Worm (Caenorhabditis elegans) whole organism, late embryonic: ENCODE data around the gene rtfo-1.

Source experiments
- C08G9.2 ChIP-seq: sonication (generic microtip); optimal IDR thresholded peaks from 2 replicates; lab custom pipeline; 2016; ENCODE audit warnings: mild to moderate bottlenecking, missing genetic modification characterization, moderate library complexity, missing compliant biosample characterization
- C38D4.7 ChIP-seq: fragments of 200-800 bp; sonication (Bioruptor generic); optimal IDR thresholded peaks from 2 replicates; lab custom pipeline; 2018; ENCODE audit warnings: mild to moderate bottlenecking, missing genetic modification characterization, moderate library complexity, missing compliant biosample characterization
- F13H6.1 ChIP-seq: sonication (generic microtip); optimal IDR thresholded peaks from 2 replicates; lab custom pipeline; 2016; ENCODE audit warnings: missing genetic modification characterization, missing compliant biosample characterization
- ahr-1 ChIP-seq: sonication (generic microtip); optimal IDR thresholded peaks from 2 replicates; lab custom pipeline; 2016; ENCODE audit warnings: missing genetic modification characterization, missing compliant biosample characterization
- ceh-18 ChIP-seq: sonication (generic microtip); optimal IDR thresholded peaks from 2 replicates; lab custom pipeline; 2016; ENCODE audit warnings: missing genetic modification characterization, missing compliant biosample characterization
- ceh-19 ChIP-seq: fragments of 200-800 bp; sonication (Bioruptor generic); optimal IDR thresholded peaks from 2 replicates; lab custom pipeline; 2018; ENCODE audit warnings: mild to moderate bottlenecking, missing genetic modification characterization, missing compliant biosample characterization
- ceh-2 ChIP-seq: sonication (generic microtip); optimal IDR thresholded peaks from 2 replicates; lab custom pipeline; 2016; ENCODE audit warnings: missing genotype, missing genetic modification characterization, missing compliant biosample characterization
- ceh-22 ChIP-seq: sonication (generic microtip); optimal IDR thresholded peaks from 2 replicates; lab custom pipeline; 2017; ENCODE audit warnings: missing biosample characterization, missing genetic modification characterization
- ceh-24 ChIP-seq: sonication (generic microtip); optimal IDR thresholded peaks from 2 replicates; lab custom pipeline; 2016; ENCODE audit warnings: mild to moderate bottlenecking, missing genetic modification characterization, missing compliant biosample characterization
- ceh-30 ChIP-seq: fragments of 150-350 bp; optimal IDR thresholded peaks from 2 replicates; lab custom pipeline; 2014; ENCODE audit warnings: missing biosample characterization, missing genetic modification characterization
- ceh-34 ChIP-seq: sonication (generic microtip); optimal IDR thresholded peaks from 2 replicates; lab custom pipeline; 2016; ENCODE audit warnings: mild to moderate bottlenecking, missing genetic modification characterization, missing compliant biosample characterization
- ceh-45 ChIP-seq: fragments of 200-800 bp; sonication (Bioruptor generic); IDR thresholded peaks from 2 replicates; pipeline ENCODE4 v1.3.6; 2022; ENCODE audit warnings: missing genetic modification reagents, missing genetic modification characterization, missing compliant biosample characterization
- ceh-6 ChIP-seq: fragments of 200-800 bp; sonication (Bioruptor generic); optimal IDR thresholded peaks from 2 replicates; lab custom pipeline; 2018; ENCODE audit warnings: mild to moderate bottlenecking, missing genetic modification characterization, missing compliant biosample characterization
- ceh-9 ChIP-seq: sonication (generic microtip); optimal IDR thresholded peaks from 2 replicates; lab custom pipeline; 2016; ENCODE audit warnings: mild to moderate bottlenecking, missing genetic modification characterization, inconsistent platforms, missing compliant biosample characterization
- che-1 ChIP-seq: sonication (generic microtip); optimal IDR thresholded peaks from 2 replicates; lab custom pipeline; 2016; ENCODE audit warnings: mild to moderate bottlenecking, missing genetic modification characterization, missing compliant biosample characterization
- dve-1 ChIP-seq: sonication (generic microtip); optimal IDR thresholded peaks from 2 replicates; lab custom pipeline; 2017; ENCODE audit warnings: antibody characterized with exemption, mild to moderate bottlenecking, missing genetic modification characterization, missing compliant biosample characterization
- elt-4 ChIP-seq: sonication (generic microtip); optimal IDR thresholded peaks from 2 replicates; lab custom pipeline; 2016; ENCODE audit warnings: missing genetic modification characterization, missing compliant biosample characterization
- ets-4 ChIP-seq: sonication (generic microtip); optimal IDR thresholded peaks from 2 replicates; lab custom pipeline; 2016; ENCODE audit warnings: missing genetic modification characterization, missing compliant biosample characterization
- eyg-1 ChIP-seq: sonication (generic microtip); optimal IDR thresholded peaks from 2 replicates; lab custom pipeline; 2016; ENCODE audit warnings: missing genotype, missing genetic modification characterization, missing compliant biosample characterization
- fkh-10 ChIP-seq: fragments of 150-350 bp; optimal IDR thresholded peaks from 2 replicates; lab custom pipeline; 2014; ENCODE audit warnings: missing biosample characterization, missing genetic modification reagents, missing genetic modification characterization
- gmeb-2 ChIP-seq: sonication (generic microtip); optimal IDR thresholded peaks from 2 replicates; lab custom pipeline; 2016; ENCODE audit warnings: missing genetic modification characterization, inconsistent platforms, missing compliant biosample characterization
- hlh-13 ChIP-seq: fragments of 200-800 bp; sonication (Bioruptor generic); optimal IDR thresholded peaks from 2 replicates; lab custom pipeline; 2018; ENCODE audit warnings: mild to moderate bottlenecking, missing genetic modification characterization, missing compliant biosample characterization
- hlh-6 ChIP-seq: sonication (generic microtip); optimal IDR thresholded peaks from 2 replicates; lab custom pipeline; 2016; ENCODE audit warnings: missing genotype, missing genetic modification characterization, missing compliant biosample characterization
- hlh-8 ChIP-seq: sonication (generic microtip); optimal IDR thresholded peaks from 2 replicates; lab custom pipeline; 2016; ENCODE audit warnings: missing genotype, missing genetic modification characterization, missing compliant biosample characterization
- madf-2 ChIP-seq: sonication (generic microtip); optimal IDR thresholded peaks from 2 replicates; lab custom pipeline; 2017; ENCODE audit warnings: missing genetic modification characterization, missing compliant biosample characterization
- mec-3 ChIP-seq: sonication (generic microtip); optimal IDR thresholded peaks from 2 replicates; lab custom pipeline; 2016; ENCODE audit warnings: borderline replicate concordance, missing genetic modification characterization, missing compliant biosample characterization
- pag-3 ChIP-seq: sonication (generic microtip); optimal IDR thresholded peaks from 2 replicates; lab custom pipeline; 2016; ENCODE audit warnings: missing compliant biosample characterization, missing genetic modification characterization, borderline replicate concordance
- pat-9 ChIP-seq: fragments of 200-800 bp; sonication (Bioruptor generic); optimal IDR thresholded peaks from 2 replicates; lab custom pipeline; 2018; ENCODE audit warnings: mild to moderate bottlenecking, missing genetic modification characterization, moderate library complexity, missing compliant biosample characterization
- pha-2 ChIP-seq: sonication (generic microtip); optimal IDR thresholded peaks from 2 replicates; lab custom pipeline; 2017; ENCODE audit warnings: mild to moderate bottlenecking, missing genetic modification characterization, missing compliant biosample characterization
- pqm-1 ChIP-seq: sonication (generic microtip); optimal IDR thresholded peaks from 2 replicates; lab custom pipeline; 2016; ENCODE audit warnings: missing genetic modification characterization, missing compliant biosample characterization
- pros-1 ChIP-seq: fragments of 150-350 bp; optimal IDR thresholded peaks from 2 replicates; lab custom pipeline; 2014; ENCODE audit warnings: missing biosample characterization, missing genetic modification reagents, missing genetic modification characterization
- ref-2 ChIP-seq: sonication (generic microtip); optimal IDR thresholded peaks from 2 replicates; lab custom pipeline; 2016; ENCODE audit warnings: missing genetic modification characterization, missing compliant biosample characterization
- rnt-1 ChIP-seq: sonication (generic microtip); optimal IDR thresholded peaks from 2 replicates; lab custom pipeline; 2016; ENCODE audit warnings: missing genetic modification characterization, missing compliant biosample characterization
- sdc-2 ChIP-seq: sonication (generic microtip); optimal IDR thresholded peaks from 2 replicates; lab custom pipeline; 2016; ENCODE audit warnings: missing genotype, missing genetic modification characterization, missing compliant biosample characterization
- sox-2 ChIP-seq: fragments of 200-800 bp; sonication (Bioruptor generic); IDR thresholded peaks from 2 replicates; pipeline ENCODE4 v1.3.6; 2022; ENCODE audit warnings: missing genetic modification reagents, missing genetic modification characterization, missing compliant biosample characterization
- sox-4 ChIP-seq: sonication (generic microtip); optimal IDR thresholded peaks from 2 replicates; lab custom pipeline; 2017; ENCODE audit warnings: mild to moderate bottlenecking, missing genetic modification characterization, inconsistent platforms, missing compliant biosample characterization
- tbx-2 ChIP-seq: sonication (generic microtip); optimal IDR thresholded peaks from 2 replicates; lab custom pipeline; 2016; ENCODE audit warnings: missing genetic modification characterization, missing compliant biosample characterization
- tbx-7 ChIP-seq: sonication (generic microtip); optimal IDR thresholded peaks from 2 replicates; lab custom pipeline; 2016; ENCODE audit warnings: missing genotype, missing genetic modification characterization, missing compliant biosample characterization
- unc-42 ChIP-seq: sonication (generic microtip); optimal IDR thresholded peaks from 2 replicates; lab custom pipeline; 2016; ENCODE audit warnings: missing genotype, missing genetic modification characterization, missing compliant biosample characterization
- unc-86 ChIP-seq: sonication (generic microtip); optimal IDR thresholded peaks from 2 replicates; lab custom pipeline; 2016; ENCODE audit warnings: missing genetic modification characterization, missing compliant biosample characterization
- ztf-16 ChIP-seq: sonication (generic microtip); optimal IDR thresholded peaks from 2 replicates; lab custom pipeline; 2017; ENCODE audit warnings: missing genetic modification characterization, missing compliant biosample characterization

Gene rtfo-1

ce11 chrV:9630944-9631343, 48.5 kb upstream of the rtfo-1 start, which contains the start of gene T06E4.5:
TSS of gene T06E4.5 (plus strand) at chrV:9631244.
- no peak for TF ChIP-seq hlh-8
- no peak for TF ChIP-seq tbx-2 (tag; lab: Kevin White, UChicago)
- no peak for TF ChIP-seq ceh-30 (tag; lab: Kevin White, UChicago)
- TF ChIP-seq pros-1 (tag; lab: Kevin White, UChicago): no peak
- no peak for TF ChIP-seq rnt-1 (tag; lab: Kevin White, UChicago)
- no peak for TF ChIP-seq ceh-18 (tag; lab: Kevin White, UChicago)
- TF ChIP-seq tbx-7: no peak
- TF ChIP-seq unc-42: no peak
- no peak for TF ChIP-seq ref-2 (tag; lab: Kevin White, UChicago)
- no peak for TF ChIP-seq elt-4 (tag; lab: Kevin White, UChicago)
- no peak for TF ChIP-seq mec-3 (tag; lab: Kevin White, UChicago)
- TF ChIP-seq ceh-22 (tag; lab: Kevin White, UChicago): no peak
- TF ChIP-seq unc-86 (tag; lab: Kevin White, UChicago): no peak
- no peak for TF ChIP-seq C38D4.7
- TF ChIP-seq ceh-6: no peak
- no peak for TF ChIP-seq eyg-1 (tag; lab: Kevin White, UChicago)
- TF ChIP-seq C08G9.2: no peak
- no peak for TF ChIP-seq gmeb-2 (tag; lab: Kevin White, UChicago)
- no peak for TF ChIP-seq pat-9

- TF ChIP-seq hlh-13 (no peak), ahr-1 (tag; lab: Kevin White, UChicago) (no peak), ceh-19 (no peak), pag-3 (tag; lab: Kevin White, UChicago) (no peak), ceh-34 (tag; lab: Kevin White, UChicago) (no peak), sox-4 (tag; lab: Kevin White, UChicago) (no peak)
These were observed 48.1 kb upstream of the rtfo-1 start for ce11 chrV:9630542-9630941.

ce11 chrV:9629643-9630042, 47.2 kb upstream of the rtfo-1 start, which contains the start of gene col-146:
TSS of gene col-146 (plus strand) at chrV:9629943.
- no peak for TF ChIP-seq ref-2 (tag; lab: Kevin White, UChicago)

- no peak for TF ChIP-seq fkh-10 (GFP tag; lab: Kevin White, UChicago)
- TF ChIP-seq pros-1 (tag; lab: Kevin White, UChicago): no peak
- no peak for TF ChIP-seq ceh-24 (tag; lab: Kevin White, UChicago)
- TF ChIP-seq F13H6.1 (tag; lab: Kevin White, UChicago): no peak
- TF ChIP-seq ceh-22 (tag; lab: Kevin White, UChicago): no peak
- TF ChIP-seq ceh-6: no peak
These were observed 46.7 kb upstream of the rtfo-1 start, which contains the start of gene idpc-3 for ce11 chrV:9629114-9629513. TSS of gene idpc-3 (minus strand) at chrV:9629214.

- TF ChIP-seq ceh-9 (tag; lab: Kevin White, UChicago) (no peak), hlh-6 (tag; lab: Kevin White, UChicago) (peak; percentile 46)
- TF ChIP-seq, all 69 proteins: peak for 1
These were observed 46.2 kb upstream of the rtfo-1 start for ce11 chrV:9628603-9629002.

- no peak for TF ChIP-seq ceh-19
- TF ChIP-seq gmeb-2 (tag; lab: Kevin White, UChicago): no peak
- TF ChIP-seq ref-2 (tag; lab: Kevin White, UChicago): no peak
- no peak for TF ChIP-seq sox-2 (GFP tag; lab: Robert Waterston, UW)
- no peak for TF ChIP-seq ets-4 (tag; lab: Kevin White, UChicago)
- TF ChIP-seq dve-1 (tag; lab: Kevin White, UChicago): no peak
- TF ChIP-seq ceh-34 (tag; lab: Kevin White, UChicago): no peak
- TF ChIP-seq che-1 (tag; lab: Kevin White, UChicago): no peak
- no peak for TF ChIP-seq pha-2
- no peak for TF ChIP-seq eyg-1 (tag; lab: Kevin White, UChicago)
- no peak for TF ChIP-seq madf-2 (tag; lab: Kevin White, UChicago)
- no peak for TF ChIP-seq ceh-45 (GFP tag; lab: Robert Waterston, UW)
- TF ChIP-seq sdc-2: no peak
- TF ChIP-seq unc-86 (tag; lab: Kevin White, UChicago): no peak
- peak; percentile 30 for TF ChIP-seq hlh-6 (tag; lab: Kevin White, UChicago)
- no peak for TF ChIP-seq pros-1 (tag; lab: Kevin White, UChicago)
- no peak for TF ChIP-seq pqm-1
- no peak for TF ChIP-seq ztf-16
- TF ChIP-seq ceh-2 (tag; lab: Kevin White, UChicago): peak; percentile 13
These were observed 43.4 kb upstream of the rtfo-1 start, which contains the start of gene T06E4.7 for ce11 chrV:9625604-9626446. TSS of gene T06E4.7 (plus strand) at chrV:9626396.
